Fruit fly (Drosophila melanogaster): ENCODE measurements around the gene CG9360.

CG9360 gene

DNA sequence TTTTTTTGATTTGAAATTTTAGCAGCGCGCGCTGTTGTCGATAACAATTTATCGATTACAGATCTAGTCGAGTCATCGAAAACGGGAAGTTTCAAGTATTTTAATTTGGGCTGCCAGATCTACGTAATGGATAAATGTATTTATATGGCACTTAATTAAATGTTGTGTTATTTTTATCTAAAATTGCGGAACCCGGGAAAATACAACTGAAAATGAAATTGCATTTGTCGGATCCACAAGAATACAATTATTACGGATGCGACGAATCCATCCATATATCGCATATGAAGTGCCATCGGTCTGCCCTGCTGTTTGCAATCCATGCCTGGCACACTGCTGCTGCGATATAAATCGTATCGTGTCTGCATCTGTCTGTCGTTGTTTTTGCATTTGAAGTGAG lies 44.3 kb downstream of the CG9360 start, which contains the start of gene Tango10 (continued):
- no peak for TF ChIP-seq spab (GFP tag; optimal IDR thresholded peaks at IDR 0.05)
- TF ChIP-seq Sox15 (GFP tag; optimal IDR thresholded peaks at IDR 0.05): peak; percentile 16
- TF ChIP-seq CG6808 (GFP tag; optimal IDR thresholded peaks at IDR 0.05): no peak
- no peak for TF ChIP-seq Hr4 (GFP tag; optimal IDR thresholded peaks at IDR 0.05)
- TF ChIP-seq Hr39 (GFP tag; optimal IDR thresholded peaks at IDR 0.05): peak; percentile 71
- TF ChIP-seq CG32006 (GFP tag; optimal IDR thresholded peaks at IDR 0.05): no peak
- peak; percentile 47 for TF ChIP-seq eg (GFP tag; IDR thresholded peaks at IDR 0.05)
- TF ChIP-seq CG10631 (GFP tag; optimal IDR thresholded peaks at IDR 0.05): peak; percentile 74
- peak; percentile 39; the same call in 1 of the 3 replicates for TF ChIP-seq CG6163 (GFP tag; IDR thresholded peaks at IDR 0.05)
- peak; percentile 60 for TF ChIP-seq topi (GFP tag; optimal IDR thresholded peaks at IDR 0.05)
- TF ChIP-seq CG8319 (GFP tag; optimal IDR thresholded peaks at IDR 0.05): no peak
- TF ChIP-seq fd85E (GFP tag; optimal IDR thresholded peaks at IDR 0.05): no peak
- TF ChIP-seq salr (GFP tag; optimal IDR thresholded peaks at IDR 0.05): no peak
- TF ChIP-seq cyc (GFP tag; optimal IDR thresholded peaks at IDR 0.05): peak; percentile 52
- TF ChIP-seq CG7368 (GFP tag; optimal IDR thresholded peaks at IDR 0.05): peak; percentile 56
- peak; percentile 32 for TF ChIP-seq Ets96B (tag; optimal IDR thresholded peaks at IDR 0.05)

DNA sequence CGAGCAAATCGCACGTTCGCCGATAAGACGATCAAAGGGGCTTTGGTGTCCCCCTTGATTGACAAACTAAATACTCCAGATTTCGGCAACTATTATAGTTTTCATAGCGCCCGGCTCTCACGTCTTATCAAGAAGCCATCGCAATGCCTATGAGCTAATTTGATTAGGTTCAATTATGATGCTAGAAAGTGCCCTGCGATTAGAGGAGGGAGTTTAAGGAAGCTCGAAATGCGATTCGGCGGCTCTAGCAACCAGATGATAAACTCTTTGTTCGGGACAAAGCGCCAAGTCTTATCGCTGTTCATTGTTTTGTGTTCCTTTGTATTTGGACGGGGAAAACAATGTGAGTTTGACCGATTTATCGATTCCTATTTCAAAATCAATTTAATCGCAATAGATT lies 46.5 kb downstream of the CG9360 start:
- TF ChIP-seq CG34406 (GFP tag; optimal IDR thresholded peaks at IDR 0.05) (no peak), CG6276 (GFP tag; optimal IDR thresholded peaks at IDR 0.05) (no peak), Met (GFP tag; optimal IDR thresholded peaks at IDR 0.05) (no peak), Eip75B (GFP tag; optimal IDR thresholded peaks at IDR 0.05) (no peak), CG15336 (GFP tag; IDR thresholded peaks at IDR 0.05) (no peak), fkh (GFP tag; optimal IDR thresholded peaks at IDR 0.05) (no peak), Lpt (GFP tag; optimal IDR thresholded peaks at IDR 0.05) (no peak), svp (GFP tag) (no peak), CG6163 (GFP tag; IDR thresholded peaks at IDR 0.05) (no peak), Eip78C (GFP tag) (peak; percentile 12), vri (GFP tag; optimal IDR thresholded peaks at IDR 0.05) (peak; percentile 71), dsx (GFP tag; optimal IDR thresholded peaks at IDR 0.05; ENCODE audit: poor library complexity, severe bottlenecking) (no peak), CG10631 (GFP tag; optimal IDR thresholded peaks at IDR 0.05) (no peak), acj6 (GFP tag; optimal IDR thresholded peaks at IDR 0.05) (no peak), Sox14 (GFP tag; optimal IDR thresholded peaks at IDR 0.05) (peak; percentile 56), esn (GFP tag; optimal IDR thresholded peaks at IDR 0.05) (no peak), ss (GFP tag; optimal IDR thresholded peaks at IDR 0.05) (no peak), CG6854 (GFP tag; optimal IDR thresholded peaks at IDR 0.05) (no peak)

DNA sequence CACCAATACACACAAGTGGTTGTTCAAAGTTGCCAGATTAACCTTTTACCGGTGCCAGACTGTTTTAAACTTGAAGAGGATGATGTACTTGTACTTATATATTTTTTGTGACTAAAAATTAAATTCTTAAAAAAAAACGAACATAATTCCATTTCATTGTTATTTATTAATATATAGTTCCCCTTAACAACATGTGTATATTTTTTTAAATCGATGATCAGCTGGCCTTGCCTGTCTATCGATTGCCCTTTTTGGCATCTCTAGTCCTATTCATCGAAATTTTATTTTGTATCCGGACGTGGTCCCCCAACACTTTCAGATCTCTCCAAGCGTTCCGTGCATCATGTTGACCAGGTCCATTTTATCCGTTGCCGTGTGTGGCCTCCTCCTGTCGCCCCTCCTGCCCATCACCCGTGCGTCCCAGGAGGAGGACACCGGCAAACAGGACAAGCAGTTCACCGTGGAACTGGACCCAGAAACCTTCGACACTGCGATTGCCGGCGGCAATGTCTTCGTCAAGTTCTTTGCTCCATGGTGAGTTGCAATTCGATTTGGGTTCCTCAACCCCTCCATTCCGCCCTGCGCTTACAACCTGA lies 47.6 kb downstream of the CG9360 start, which contains the start of gene prtp:
TSS of gene prtp (plus strand) at position 26 of the 596 bp plus-strand sequence.
- TF ChIP-seq CG6276 (GFP tag; optimal IDR thresholded peaks at IDR 0.05) (no peak), Eip93F (GFP tag; optimal IDR thresholded peaks at IDR 0.05) (peak; percentile 80), cyc (GFP tag; optimal IDR thresholded peaks at IDR 0.05) (no peak), Eip78C (GFP tag) (peak; percentile 57), Ets21C (GFP tag; optimal IDR thresholded peaks at IDR 0.05) (no peak), CG1621 (tag; optimal IDR thresholded peaks at IDR 0.05) (peak; percentile 90), Sox15 (GFP tag; optimal IDR thresholded peaks at IDR 0.05) (no peak), CG6854 (GFP tag; optimal IDR thresholded peaks at IDR 0.05) (no peak), topi (GFP tag; optimal IDR thresholded peaks at IDR 0.05) (no peak), CG15336 (GFP tag; IDR thresholded peaks at IDR 0.05) (no peak)
